Fruit fly (Drosophila melanogaster) whole organism: ENCODE data around the gene CG44038.

ENCODE experiments used
- Dll ChIP-seq: fragments of >200 bp; optimal IDR thresholded peaks from 2 replicates; lab custom pipeline; 2017
- EcR ChIP-seq, 2 experiments: fragments of >200 bp; optimal IDR thresholded peaks; 2 replicates each; lab custom pipeline; 2017; ENCODE audit warnings: missing biosample characterization in 2 of 2, missing genetic modification characterization in 2 of 2, missing genetic modification reagents in 2 of 2

- TF ChIP-seq EcR (GFP tag; optimal IDR thresholded peaks at IDR 0.05; lab: Kevin White, UChicago): no peak
- no peak for TF ChIP-seq Dll (lab: Kevin White, UChicago)
These were observed 950 bp upstream of the CG44038 start for dm6 chr3R:12259819-12260218.
